Fruit fly (Drosophila melanogaster) whole organism, embryonic: Measurements from ENCODE around the gene Wwox.

Source experiments
- CG12236 ChIP-seq: fragments of 200-800 bp; sonication (Bioruptor generic); optimal IDR thresholded peaks from 2 replicates; lab custom pipeline; 2016; ENCODE audit warnings: missing biosample characterization, missing genetic modification characterization
- CG18764 ChIP-seq: fragments of 200-800 bp; sonication (Bioruptor generic); optimal IDR thresholded peaks from 3 replicates; lab custom pipeline; 2016; ENCODE audit warnings: missing biosample characterization, missing genetic modification characterization
- Pdp1 ChIP-seq, 2 experiments: fragments of 200-800 bp; sonication (Bioruptor generic); optimal IDR thresholded peaks; 3 replicates each; lab custom pipeline; 2016; ENCODE audit warnings: missing biosample characterization in 2 of 2, missing genetic modification characterization in 2 of 2, mild to moderate bottlenecking in 1 of 2, moderate library complexity in 1 of 2

DNA sequence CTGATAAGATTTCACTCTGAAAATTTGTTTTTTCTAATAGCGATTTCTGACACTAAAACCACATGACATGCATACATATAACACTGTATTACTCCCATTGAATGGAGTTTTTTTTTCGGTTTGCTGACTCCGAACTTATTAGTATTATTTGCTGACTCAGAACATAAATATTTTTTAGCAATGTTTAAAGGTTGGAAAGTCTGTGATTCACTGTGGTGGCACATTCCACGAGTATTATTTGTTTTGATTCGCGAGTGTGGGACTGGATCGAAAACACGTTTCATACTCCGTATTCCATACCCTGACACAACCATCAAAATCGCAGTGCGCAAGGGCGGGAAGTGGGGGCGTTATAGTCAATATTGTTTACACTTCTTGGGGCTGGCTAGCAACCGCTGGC, 11.4 kb downstream of the Wwox start:
- TF ChIP-seq CG12236 (GFP tag; lab: Kevin White, UChicago) = no peak
- no peak for TF ChIP-seq CG18764 (GFP tag; lab: Kevin White, UChicago)
- TF ChIP-seq Pdp1 (GFP tag; optimal IDR thresholded peaks at IDR 0.05; lab: Kevin White, UChicago) = no peak
